Worm (Caenorhabditis elegans) whole organism, L2 larva: Measurements from ENCODE around the gene far-1.

ENCODE experiments used
- C34F6.9 ChIP-seq: fragments of 150-350 bp; optimal IDR thresholded peaks from 2 replicates; lab custom pipeline; 2014; ENCODE audit warnings: missing biosample characterization, missing genetic modification characterization
- ceh-16 ChIP-seq: fragments of 150-350 bp; optimal IDR thresholded peaks from 2 replicates; lab custom pipeline; 2014; ENCODE audit warnings: missing biosample characterization, missing genetic modification characterization
- dmd-4 ChIP-seq: sonication (generic microtip); optimal IDR thresholded peaks from 2 replicates; lab custom pipeline; 2017; ENCODE audit warnings: missing biosample characterization, missing genetic modification characterization
- egl-27 ChIP-seq: sonication (generic microtip); optimal IDR thresholded peaks from 3 replicates; lab custom pipeline; 2017; ENCODE audit warnings: missing biosample characterization, missing genetic modification reagents, missing genetic modification characterization
- fos-1 ChIP-seq: fragments of 150-350 bp; optimal IDR thresholded peaks from 2 replicates; lab custom pipeline; 2014; ENCODE audit warnings: missing biosample characterization, missing genetic modification characterization
- lin-39 ChIP-seq: fragments of 150-350 bp; optimal IDR thresholded peaks from 2 replicates; lab custom pipeline; 2014; ENCODE audit warnings: missing biosample characterization, missing genetic modification reagents, missing genetic modification characterization
- lsy-2 ChIP-seq, 2 experiments: fragments of 150-350 bp in 1 of 2; sonication (generic microtip) in 1 of 2; optimal IDR thresholded peaks; 2 replicates each; lab custom pipeline; 2014 to 2017; ENCODE audit warnings: missing biosample characterization in 2 of 2, missing genetic modification characterization in 2 of 2
- nhr-21 ChIP-seq: fragments of 150-350 bp; optimal IDR thresholded peaks from 2 replicates; lab custom pipeline; 2014; ENCODE audit warnings: missing biosample characterization, missing genetic modification characterization
- nhr-23 ChIP-seq: fragments of 150-350 bp; optimal IDR thresholded peaks from 2 replicates; lab custom pipeline; 2014; ENCODE audit warnings: missing biosample characterization, missing genetic modification reagents, missing genetic modification characterization
- nhr-77 ChIP-seq: fragments of 150-350 bp; optimal IDR thresholded peaks from 2 replicates; lab custom pipeline; 2014; ENCODE audit warnings: missing biosample characterization, missing genetic modification characterization
- sma-9 ChIP-seq, 2 experiments: fragments of 150-350 bp in 1 of 2; sonication (generic microtip) in 1 of 2; optimal IDR thresholded peaks; 2 replicates each; lab custom pipeline; 2014 to 2016; ENCODE audit warnings: missing genetic modification characterization in 2 of 2, mild to moderate bottlenecking in 1 of 2, missing biosample characterization in 1 of 2, missing compliant biosample characterization in 1 of 2, missing genetic modification reagents in 1 of 2, moderate library complexity in 1 of 2
- unc-55 ChIP-seq: fragments of 150-350 bp; sonication (generic microtip); optimal IDR thresholded peaks from 3 replicates; lab custom pipeline; 2014; ENCODE audit warnings: missing biosample characterization, missing genetic modification reagents, missing genetic modification characterization
- ztf-4 ChIP-seq: fragments of 150-350 bp; optimal IDR thresholded peaks from 2 replicates; lab custom pipeline; 2014; ENCODE audit warnings: missing biosample characterization, missing genetic modification characterization

The far-1 gene

DNA sequence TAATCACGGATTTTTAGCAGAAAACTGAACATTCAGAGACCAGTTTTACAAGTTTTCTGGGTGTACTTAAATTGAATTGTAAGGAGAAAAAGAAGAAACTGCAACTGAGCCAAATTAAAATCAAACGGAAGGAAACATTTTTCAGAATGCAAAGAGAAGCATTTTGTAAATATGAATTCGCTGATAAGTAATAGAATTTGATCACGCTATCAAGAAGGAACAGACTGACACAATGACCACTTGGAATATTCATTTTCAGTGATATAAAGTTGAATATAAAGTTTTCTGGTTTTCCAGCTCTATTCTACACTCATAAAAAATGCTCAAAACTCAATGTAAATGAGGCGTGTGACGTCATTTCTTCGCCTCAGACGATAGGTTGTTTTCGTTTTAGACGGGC, 46.8 kb downstream of the far-1 start:
- no peak for TF ChIP-seq nhr-23
- TF ChIP-seq egl-27 (tag; lab: Kevin White, UChicago), result no peak
- TF ChIP-seq sma-9 (GFP tag; optimal IDR thresholded peaks at IDR 0.05; lab: Kevin White, UChicago), result no peak
- no peak for TF ChIP-seq sma-9 (tag; optimal IDR thresholded peaks at IDR 0.05; lab: Kevin White, UChicago)
- no peak for TF ChIP-seq C34F6.9
- no peak for TF ChIP-seq lin-39 (tag; lab: Kevin White, UChicago)
- TF ChIP-seq fos-1, result peak; percentile 48

- TF ChIP-seq unc-55 (GFP tag; lab: Kevin White, UChicago) (no peak), nhr-23 (no peak), dmd-4 (tag; lab: Kevin White, UChicago) (no peak), fos-1 (peak; percentile 45), ztf-4 (no peak), nhr-77 (no peak), nhr-21 (tag; lab: Kevin White, UChicago) (no peak), lsy-2 (tag; optimal IDR thresholded peaks at IDR 0.05; lab: Kevin White, UChicago) (peak in 1 of 2 experiments; percentile 4), ceh-16 (tag; lab: Kevin White, UChicago) (no peak)
Observed at ce11 chrIII:9030818-9031217, 50.2 kb downstream of the far-1 start.
